Fruit fly (Drosophila melanogaster) whole organism, embryonic: ENCODE measurements around the gene Rabex-5.

Experiments used
- Atf3 ChIP-seq: fragments of 200-800 bp; sonication (Bioruptor generic); optimal IDR thresholded peaks from 3 replicates; lab custom pipeline; 2016; ENCODE audit warnings: missing biosample characterization, missing genetic modification characterization
- BEAF-32 ChIP-seq: fragments of 200-800 bp; sonication (Bioruptor generic); optimal IDR thresholded peaks from 3 replicates; lab custom pipeline; 2017; ENCODE audit warnings: missing biosample characterization, missing genetic modification characterization, mild to moderate bottlenecking, moderate library complexity, missing genetic modification reagents
- BtbVII ChIP-seq: fragments of 200-800 bp; sonication (Bioruptor generic); optimal IDR thresholded peaks from 3 replicates; lab custom pipeline; 2017; ENCODE audit warnings: missing biosample characterization, mild to moderate bottlenecking, missing genetic modification characterization
- CG10321 ChIP-seq: fragments of 200-800 bp; sonication (Bioruptor generic); IDR thresholded peaks from 2 replicates; pipeline ENCODE4 v1.3.6; 2022; ENCODE audit warnings: missing biosample characterization, missing genetic modification characterization
- CG11695 ChIP-seq: fragments of 200-800 bp; sonication (Bioruptor generic); IDR thresholded peaks from 3 replicates; pipeline ENCODE4 v1.3.6; 2022; ENCODE audit warnings: missing biosample characterization, missing genetic modification characterization
- CG12219 ChIP-seq: fragments of 200-800 bp; sonication (Bioruptor generic); optimal IDR thresholded peaks from 3 replicates; lab custom pipeline; 2018; ENCODE audit warnings: missing biosample characterization, mild to moderate bottlenecking, missing genetic modification characterization
- CG14860 ChIP-seq: fragments of 200-800 bp; sonication (Bioruptor generic); IDR thresholded peaks from 3 replicates; pipeline ENCODE4 v1.3.6; 2022; ENCODE audit warnings: missing biosample characterization, missing genetic modification characterization; ENCODE audit not compliant: partially characterized antibody
- CG1602 ChIP-seq: fragments of 200-800 bp; sonication (Bioruptor generic); optimal IDR thresholded peaks from 3 replicates; lab custom pipeline; 2016; ENCODE audit warnings: missing biosample characterization, missing genetic modification characterization
- CG1603 ChIP-seq: fragments of 200-800 bp; sonication (Bioruptor generic); optimal IDR thresholded peaks from 2 replicates; lab custom pipeline; 2019; ENCODE audit warnings: missing biosample characterization, mild to moderate bottlenecking, missing genetic modification characterization, moderate library complexity
- CG1647 ChIP-seq: fragments of 200-800 bp; sonication (Bioruptor generic); optimal IDR thresholded peaks from 3 replicates; lab custom pipeline; 2016; ENCODE audit warnings: missing biosample characterization, missing genetic modification characterization
- CG17186 ChIP-seq: fragments of 200-800 bp; sonication (Bioruptor generic); optimal IDR thresholded peaks from 3 replicates; lab custom pipeline; 2017; ENCODE audit warnings: missing biosample characterization, missing genetic modification reagents, missing genetic modification characterization
- CG18599 ChIP-seq: fragments of 200-800 bp; sonication (Bioruptor generic); optimal IDR thresholded peaks from 3 replicates; lab custom pipeline; 2017; ENCODE audit warnings: missing biosample characterization, missing genetic modification characterization, mild to moderate bottlenecking, moderate library complexity, missing genetic modification reagents
- CG18764 ChIP-seq: fragments of 200-800 bp; sonication (Bioruptor generic); optimal IDR thresholded peaks from 3 replicates; lab custom pipeline; 2016; ENCODE audit warnings: missing biosample characterization, missing genetic modification characterization
- CG2678 ChIP-seq: fragments of 200-800 bp; sonication (Bioruptor generic); optimal IDR thresholded peaks from 3 replicates; lab custom pipeline; 2019; ENCODE audit warnings: missing biosample characterization, mild to moderate bottlenecking, missing genetic modification characterization, moderate library complexity
- CG3281 ChIP-seq: fragments of 200-800 bp; sonication (Bioruptor generic); optimal IDR thresholded peaks from 3 replicates; lab custom pipeline; 2017; ENCODE audit warnings: missing biosample characterization, mild to moderate bottlenecking, missing genetic modification characterization
- CG34422 ChIP-seq: fragments of 200-800 bp; sonication (Bioruptor generic); IDR thresholded peaks from 3 replicates; pipeline ENCODE4 v1.3.6; 2022; ENCODE audit warnings: missing biosample characterization, missing genetic modification characterization
- CG4282 ChIP-seq: fragments of 200-800 bp; sonication (Bioruptor generic); optimal IDR thresholded peaks from 2 replicates; lab custom pipeline; 2016; ENCODE audit warnings: missing biosample characterization, missing genetic modification characterization
- CG4707 ChIP-seq: fragments of 200-800 bp; sonication (Bioruptor generic); optimal IDR thresholded peaks from 2 replicates; lab custom pipeline; 2018; ENCODE audit warnings: missing biosample characterization, mild to moderate bottlenecking, missing genetic modification characterization, moderate library complexity
- CG5180 ChIP-seq: fragments of 200-800 bp; sonication (Bioruptor generic); optimal IDR thresholded peaks from 3 replicates; lab custom pipeline; 2017; ENCODE audit warnings: missing biosample characterization, missing genetic modification characterization, mild to moderate bottlenecking, moderate library complexity, missing genetic modification reagents
- CG6254 ChIP-seq: fragments of 200-800 bp; sonication (Bioruptor generic); optimal IDR thresholded peaks from 3 replicates; lab custom pipeline; 2017; ENCODE audit warnings: mild to moderate bottlenecking, missing biosample characterization, missing genetic modification reagents, missing genetic modification characterization
- CG8765 ChIP-seq: fragments of 200-800 bp; sonication (Bioruptor generic); IDR thresholded peaks from 2 replicates; pipeline ENCODE4 v1.3.6; 2022; ENCODE audit warnings: missing biosample characterization, missing genetic modification characterization
- D ChIP-seq, 2 experiments: fragments of 200-800 bp in 1 of 2; fragments of >200 bp in 1 of 2; sonication (Bioruptor generic) in 1 of 2; optimal IDR thresholded peaks; 2 replicates in 1 of 2; 3 replicates in 1 of 2; lab custom pipeline; 2017; ENCODE audit warnings: mild to moderate bottlenecking in 1 of 2, missing biosample characterization in 1 of 2, missing genetic modification characterization in 1 of 2, missing genetic modification reagents in 1 of 2
- Deaf1 ChIP-seq: fragments of 200-800 bp; optimal IDR thresholded peaks from 3 replicates; lab custom pipeline; 2019; ENCODE audit warnings: missing biosample characterization, mild to moderate bottlenecking, missing genetic modification characterization, moderate library complexity
- Dip3 ChIP-seq: fragments of 200-800 bp; sonication (Bioruptor generic); optimal IDR thresholded peaks from 3 replicates; lab custom pipeline; 2016; ENCODE audit warnings: missing biosample characterization, missing genetic modification characterization
- ERR ChIP-seq: fragments of 200-800 bp; sonication (Bioruptor generic); optimal IDR thresholded peaks from 2 replicates; lab custom pipeline; 2016; ENCODE audit warnings: missing biosample characterization, missing genetic modification characterization
- H15 ChIP-seq: fragments of 200-800 bp; sonication (Bioruptor generic); IDR thresholded peaks from 3 replicates; pipeline ENCODE4 v1.3.6; 2022; ENCODE audit warnings: missing biosample characterization, missing genetic modification characterization
- MBD-R2 ChIP-seq: fragments of 200-800 bp; sonication (Bioruptor generic); IDR thresholded peaks from 2 replicates; pipeline ENCODE4 v1.3.6; 2022; ENCODE audit warnings: missing biosample characterization, missing genetic modification characterization
- Mrtf ChIP-seq: fragments of 200-800 bp; sonication (Bioruptor generic); IDR thresholded peaks from 3 replicates; pipeline ENCODE4 v1.3.6; 2022; ENCODE audit warnings: missing biosample characterization, missing genetic modification characterization
- Oaz ChIP-seq: fragments of 200-800 bp; sonication (Bioruptor generic); IDR thresholded peaks from 2 replicates; pipeline ENCODE4 v1.3.6; 2022; ENCODE audit warnings: missing biosample characterization, missing genetic modification characterization
- Oli ChIP-seq: fragments of 200-800 bp; sonication (Bioruptor generic); optimal IDR thresholded peaks from 2 replicates; lab custom pipeline; 2018; ENCODE audit warnings: missing biosample characterization, mild to moderate bottlenecking, missing genetic modification characterization, moderate library complexity
- TFAM ChIP-seq: fragments of 200-800 bp; sonication (Bioruptor generic); optimal IDR thresholded peaks from 2 replicates; lab custom pipeline; 2017; ENCODE audit warnings: missing biosample characterization, missing genetic modification characterization, inconsistent platforms
- Usf ChIP-seq: fragments of 200-800 bp; sonication (Bioruptor generic); optimal IDR thresholded peaks from 2 replicates; lab custom pipeline; 2017; ENCODE audit warnings: missing genotype, missing biosample characterization, missing genetic modification characterization
- amos ChIP-seq: fragments of 200-800 bp; sonication (Bioruptor generic); IDR thresholded peaks from 2 replicates; pipeline ENCODE4 v1.3.6; 2022; ENCODE audit warnings: missing biosample characterization, missing genetic modification characterization; ENCODE audit not compliant: partially characterized antibody
- cas ChIP-seq: fragments of 200-800 bp; sonication (Bioruptor generic); IDR thresholded peaks from 2 replicates; pipeline ENCODE4 v1.3.6; 2022; ENCODE audit warnings: missing biosample characterization, missing genetic modification characterization
- caup ChIP-seq: fragments of 200-800 bp; sonication (Bioruptor generic); optimal IDR thresholded peaks from 3 replicates; lab custom pipeline; 2017; ENCODE audit warnings: missing biosample characterization, mild to moderate bottlenecking, missing genetic modification characterization, moderate library complexity; ENCODE audit not compliant: severe bottlenecking
- chn ChIP-seq: fragments of 200-800 bp; sonication (Bioruptor generic); optimal IDR thresholded peaks from 2 replicates; lab custom pipeline; 2016; ENCODE audit warnings: missing biosample characterization, missing genetic modification characterization
- corto ChIP-seq: fragments of 200-800 bp; sonication (Bioruptor generic); optimal IDR thresholded peaks from 2 replicates; lab custom pipeline; 2016; ENCODE audit warnings: missing biosample characterization, mild to moderate bottlenecking, missing genetic modification characterization, moderate library complexity
- dm ChIP-seq: fragments of 200-800 bp; sonication (Bioruptor generic); optimal IDR thresholded peaks from 3 replicates; lab custom pipeline; 2016; ENCODE audit warnings: missing biosample characterization, missing genetic modification characterization
- ems ChIP-seq: fragments of 200-800 bp; sonication (Bioruptor generic); optimal IDR thresholded peaks from 3 replicates; lab custom pipeline; 2016; ENCODE audit warnings: missing biosample characterization, missing genetic modification characterization
- en ChIP-seq: fragments of 200-800 bp; sonication (Bioruptor generic); optimal IDR thresholded peaks from 2 replicates; lab custom pipeline; 2016; ENCODE audit warnings: missing biosample characterization, missing genetic modification characterization
- ewg ChIP-seq: fragments of 200-800 bp; sonication (Bioruptor generic); optimal IDR thresholded peaks from 3 replicates; lab custom pipeline; 2017; ENCODE audit warnings: mild to moderate bottlenecking, missing biosample characterization, missing genetic modification reagents, missing genetic modification characterization
- fru ChIP-seq: fragments of >200 bp; optimal IDR thresholded peaks from 2 replicates; lab custom pipeline; 2017
- ham ChIP-seq: fragments of 200-800 bp; sonication (Bioruptor generic); IDR thresholded peaks from 2 replicates; pipeline ENCODE4 v1.3.6; 2022; ENCODE audit warnings: missing biosample characterization, missing genetic modification characterization
- lab ChIP-seq: fragments of 200-800 bp; sonication (Bioruptor generic); optimal IDR thresholded peaks from 3 replicates; lab custom pipeline; 2017; ENCODE audit warnings: missing biosample characterization, missing genetic modification characterization, mild to moderate bottlenecking, moderate library complexity, missing genetic modification reagents
- repo ChIP-seq: fragments of 200-800 bp; sonication (Bioruptor generic); optimal IDR thresholded peaks from 2 replicates; lab custom pipeline; 2016; ENCODE audit warnings: missing biosample characterization, missing genetic modification characterization
- sc ChIP-seq, 3 experiments: fragments of >200 bp in 2 of 3; fragments of 200-800 bp in 1 of 3; sonication (Bioruptor generic) in 1 of 3; optimal IDR thresholded peaks; 2 replicates in 2 of 3; 3 replicates in 1 of 3; lab custom pipeline; 2017; ENCODE audit warnings: mild to moderate bottlenecking in 1 of 3, missing biosample characterization in 1 of 3, missing genetic modification characterization in 1 of 3, missing genetic modification reagents in 1 of 3
- schlank ChIP-seq: fragments of 200-800 bp; sonication (Bioruptor generic); optimal IDR thresholded peaks from 2 replicates; lab custom pipeline; 2018; ENCODE audit warnings: missing biosample characterization, mild to moderate bottlenecking, missing genetic modification characterization
- tna ChIP-seq: fragments of 200-800 bp; sonication (Bioruptor generic); IDR thresholded peaks from 2 replicates; pipeline ENCODE4 v1.3.6; 2022; ENCODE audit warnings: missing biosample characterization, missing genetic modification characterization; ENCODE audit not compliant: partially characterized antibody
- usp ChIP-seq: fragments of >200 bp; optimal IDR thresholded peaks from 2 replicates; lab custom pipeline; 2017; ENCODE audit warnings: missing biosample characterization, missing genetic modification characterization
- zen2 ChIP-seq: fragments of 200-800 bp; sonication (Bioruptor generic); IDR thresholded peaks from 3 replicates; pipeline ENCODE4 v1.3.6; 2022; ENCODE audit warnings: missing biosample characterization, missing genetic modification characterization; ENCODE audit not compliant: partially characterized antibody

The Rabex-5 gene

dm6 chr3L:1298509-1298908, 2.8 kb downstream of the Rabex-5 start, which contains the start of gene scf (continued):
- TF ChIP-seq CG8765 (no peak), zen2 (GFP tag; lab: Robert Waterston, UW) (no peak), MBD-R2 (peak; percentile 27), Oli (tag; lab: Kevin White, UChicago) (no peak), cas (GFP tag; lab: Robert Waterston, UW) (no peak), BEAF-32 (peak; percentile 40), CG18599 (no peak), CG5180 (GFP tag; lab: Kevin White, UChicago) (no peak), tna (GFP tag; lab: Robert Waterston, UW) (no peak), CG1603 (tag; lab: Kevin White, UChicago) (peak; percentile 44), BtbVII (no peak), corto (GFP tag; lab: Kevin White, UChicago) (no peak), CG14860 (GFP tag; lab: Robert Waterston, UW) (no peak), CG10321 (GFP tag; lab: Robert Waterston, UW) (no peak), CG17186 (no peak), lab (GFP tag; lab: Kevin White, UChicago) (no peak), chn (GFP tag; lab: Kevin White, UChicago) (no peak), CG4282 (GFP tag; lab: Kevin White, UChicago) (peak; percentile 28), ERR (no peak), Deaf1 (peak; percentile 78), CG3281 (GFP tag; lab: Kevin White, UChicago) (peak; percentile 13), Oaz (GFP tag; lab: Robert Waterston, UW) (no peak), CG1647 (GFP tag; lab: Kevin White, UChicago) (no peak), fru (no peak), TFAM (GFP tag; lab: Kevin White, UChicago) (no peak), schlank (tag; lab: Kevin White, UChicago) (no peak), CG1602 (GFP tag; lab: Kevin White, UChicago) (no peak), usp (GFP tag; lab: Kevin White, UChicago) (no peak), CG4707 (GFP tag; lab: Kevin White, UChicago) (no peak), dm (GFP tag; lab: Kevin White, UChicago) (no peak), CG34422 (peak; percentile 73; the same call in 2 of the 3 replicates), CG11695 (0 out of 3 replicates have a peak, but pooled peaks have one; percentile 36), H15 (0 out of 3 replicates have a peak, but pooled peaks have one; percentile 33), caup (GFP tag; lab: Kevin White, UChicago) (no peak), Dip3 (GFP tag; lab: Kevin White, UChicago) (no peak), CG18764 (GFP tag; lab: Kevin White, UChicago) (no peak), ham (GFP tag; lab: Robert Waterston, UW) (no peak), sc (optimal IDR thresholded peaks at IDR 0.05; lab: Kevin White, UChicago) (no peak), sc (GFP tag; optimal IDR thresholded peaks at IDR 0.05; lab: Kevin White, UChicago) (no peak), amos (GFP tag; lab: Robert Waterston, UW) (peak; percentile 27; the same call in 1 of the 2 replicates), en (GFP tag; lab: Kevin White, UChicago) (no peak), CG2678 (no peak), ewg (GFP tag; lab: Kevin White, UChicago) (no peak), Usf (GFP tag; lab: Kevin White, UChicago) (no peak), D (optimal IDR thresholded peaks at IDR 0.05; lab: Kevin White, UChicago) (no peak), D (GFP tag; optimal IDR thresholded peaks at IDR 0.05; lab: Kevin White, UChicago) (no peak), ems (GFP tag; lab: Kevin White, UChicago) (no peak), CG12219 (GFP tag; lab: Kevin White, UChicago) (no peak), repo (GFP tag; lab: Kevin White, UChicago) (peak; percentile 18), Mrtf (GFP tag; lab: Robert Waterston, UW) (no peak), Atf3 (GFP tag; lab: Kevin White, UChicago) (no peak), CG6254 (GFP tag; lab: Kevin White, UChicago) (no peak)
